Fruit fly (Drosophila melanogaster): ENCODE measurements around the gene CG45012.

CG45012 gene

dm6 chr2L:11812781-11813664 is 21.4 kb upstream of the CG45012 start:
- TF ChIP-seq CG17801 (GFP tag; optimal IDR thresholded peaks at IDR 0.05; ENCODE audit: partially characterized antibody) = no peak

dm6 chr2L:11813665-11814087 is 20.7 kb upstream of the CG45012 start, which contains the start of gene CycY:
Gene CycY, minus strand, starts transcription at chr2L:11813780.
- TF ChIP-seq CG17801 (GFP tag; optimal IDR thresholded peaks at IDR 0.05; ENCODE audit: partially characterized antibody) = no peak

- no peak for TF ChIP-seq CG17801 (GFP tag; optimal IDR thresholded peaks at IDR 0.05; ENCODE audit: partially characterized antibody)
Measured at dm6 chr2L:11816376-11816775, 18.0 kb upstream of the CG45012 start.

dm6 chr2L:11823470-11824162 is 10.8 kb upstream of the CG45012 start:
- TF ChIP-seq CG17801 (GFP tag; optimal IDR thresholded peaks at IDR 0.05; ENCODE audit: partially characterized antibody) = no peak

dm6 chr2L:11829277-11829676 is 5.1 kb upstream of the CG45012 start, which contains the start of gene esc:
Gene esc, minus strand, starts transcription at chr2L:11829405.
- TF ChIP-seq CG17801 (GFP tag; optimal IDR thresholded peaks at IDR 0.05; ENCODE audit: partially characterized antibody) = no peak

- TF ChIP-seq CG17801 (GFP tag; optimal IDR thresholded peaks at IDR 0.05; ENCODE audit: partially characterized antibody) = no peak
Measured at dm6 chr2L:11833786-11834185, 622 bp upstream of the CG45012 start, which contains the start of gene CG45011. Gene CG45011, plus strand, starts transcription at chr2L:11834086.

- no peak for TF ChIP-seq CG17801 (GFP tag; optimal IDR thresholded peaks at IDR 0.05; ENCODE audit: partially characterized antibody)
Measured at dm6 chr2L:11836943-11837342, 2.5 kb downstream of the CG45012 start, which contains the start of gene Sfp33A4. Gene Sfp33A4, plus strand, starts transcription at chr2L:11837243.

dm6 chr2L:11837413-11837812 is 3.0 kb downstream of the CG45012 start, which contains the start of gene Sfp33A2:
Gene Sfp33A2, plus strand, starts transcription at chr2L:11837713.
- TF ChIP-seq CG17801 (GFP tag; optimal IDR thresholded peaks at IDR 0.05; ENCODE audit: partially characterized antibody) = no peak

dm6 chr2L:11839612-11840011 is 5.2 kb downstream of the CG45012 start, which contains the start of gene Sfp33A3:
Gene Sfp33A3, plus strand, starts transcription at chr2L:11839912.
- TF ChIP-seq CG17801 (GFP tag; optimal IDR thresholded peaks at IDR 0.05; ENCODE audit: partially characterized antibody) = no peak

dm6 chr2L:11840391-11840790 is 6.0 kb downstream of the CG45012 start, which contains the start of gene CG31704:
Gene CG31704, plus strand, starts transcription at chr2L:11840691.
- TF ChIP-seq CG17801 (GFP tag; optimal IDR thresholded peaks at IDR 0.05; ENCODE audit: partially characterized antibody) = no peak

- no peak for TF ChIP-seq CG17801 (GFP tag; optimal IDR thresholded peaks at IDR 0.05; ENCODE audit: partially characterized antibody)
Measured at dm6 chr2L:11841538-11841937, 7.1 kb downstream of the CG45012 start.

- no peak for TF ChIP-seq CG17801 (GFP tag; optimal IDR thresholded peaks at IDR 0.05; ENCODE audit: partially characterized antibody)
Measured at dm6 chr2L:11842291-11843187, 8.1 kb downstream of the CG45012 start, which contains the start of the genes CG44008, CG14933, CG46426 and CG42486. Gene CG44008, minus strand, starts transcription at chr2L:11842445. Gene CG14933, plus strand, starts transcription at chr2L:11842828. Gene CG46426, plus strand, starts transcription at chr2L:11842828. Gene CG42486, plus strand, starts transcription at chr2L:11843137.

dm6 chr2L:11844278-11844677 is 9.9 kb downstream of the CG45012 start:
- TF ChIP-seq CG17801 (GFP tag; optimal IDR thresholded peaks at IDR 0.05; ENCODE audit: partially characterized antibody) = no peak

dm6 chr2L:11845159-11845788 is 10.9 kb downstream of the CG45012 start:
- TF ChIP-seq CG17801 (GFP tag; optimal IDR thresholded peaks at IDR 0.05; ENCODE audit: partially characterized antibody) = no peak
